Worm (Caenorhabditis elegans) whole organism, L4 larva: ENCODE results near the gene srw-35.

Experiments
- D1046.2 ChIP-seq: fragments of 200-800 bp; sonication (Bioruptor generic); IDR thresholded peaks from 2 replicates; pipeline ENCODE4 v1.3.6; 2022; ENCODE audit warnings: missing genetic modification characterization, missing compliant biosample characterization
- R02D3.7 ChIP-seq: fragments of 150-350 bp; sonication (generic microtip); optimal IDR thresholded peaks from 3 replicates; lab custom pipeline; 2014; ENCODE audit warnings: missing biosample characterization, missing genetic modification characterization
- ama-1 ChIP-seq: fragments of 150-350 bp; optimal IDR thresholded peaks from 2 replicates; lab custom pipeline; 2014; ENCODE audit warnings: inconsistent platforms, mixed read lengths
- ceh-82 ChIP-seq: sonication (generic microtip); optimal IDR thresholded peaks from 2 replicates; lab custom pipeline; 2017; ENCODE audit warnings: missing biosample characterization, missing genetic modification characterization
- egl-27 ChIP-seq: sonication (generic microtip); optimal IDR thresholded peaks from 3 replicates; lab custom pipeline; 2017; ENCODE audit warnings: missing biosample characterization, missing genetic modification reagents, missing genetic modification characterization
- fos-1 ChIP-seq: fragments of 150-350 bp; optimal IDR thresholded peaks from 2 replicates; lab custom pipeline; 2014; ENCODE audit warnings: missing biosample characterization, missing genetic modification characterization
- lsy-2 ChIP-seq, 2 experiments: fragments of 150-350 bp in 1 of 2; sonication (generic microtip) in 1 of 2; optimal IDR thresholded peaks; 2 replicates each; lab custom pipeline; 2014 to 2017; ENCODE audit warnings: missing biosample characterization in 2 of 2, missing genetic modification characterization in 2 of 2
- nhr-237 ChIP-seq: sonication (generic microtip); optimal IDR thresholded peaks from 2 replicates; lab custom pipeline; 2017; ENCODE audit warnings: missing biosample characterization, missing genetic modification characterization
- tra-1 ChIP-seq: fragments of 200-800 bp; sonication (Bioruptor generic); IDR thresholded peaks from 2 replicates; pipeline ENCODE4 v1.3.6; 2022; ENCODE audit warnings: missing genetic modification reagents, missing genetic modification characterization, missing compliant biosample characterization
- unc-130 ChIP-seq: sonication (generic microtip); optimal IDR thresholded peaks from 2 replicates; lab custom pipeline; 2016; ENCODE audit warnings: missing genetic modification reagents, missing genetic modification characterization, missing compliant biosample characterization
- zag-1 ChIP-seq: fragments of 150-350 bp; optimal IDR thresholded peaks from 2 replicates; lab custom pipeline; 2014; ENCODE audit warnings: missing biosample characterization, missing genetic modification characterization
- zip-11 ChIP-seq: fragments of 200-800 bp; sonication (Bioruptor generic); IDR thresholded peaks from 2 replicates; pipeline ENCODE4 v1.3.6; 2022; ENCODE audit warnings: missing genetic modification characterization, missing compliant biosample characterization

- TF ChIP-seq ama-1 (lab: Kevin White, UChicago): no peak
- no peak for TF ChIP-seq ceh-82 (tag; lab: Kevin White, UChicago)
- TF ChIP-seq nhr-237 (tag; lab: Kevin White, UChicago): no peak
- TF ChIP-seq zag-1 (tag; lab: Kevin White, UChicago): no peak
- no peak for TF ChIP-seq tra-1
- no peak for TF ChIP-seq lsy-2 (tag; optimal IDR thresholded peaks at IDR 0.05; lab: Kevin White, UChicago)
- TF ChIP-seq R02D3.7 (tag; lab: Kevin White, UChicago): no peak
- TF ChIP-seq fos-1: no peak
- no peak for TF ChIP-seq zip-11 (GFP tag; lab: Robert Waterston, UW)
- no peak for TF ChIP-seq unc-130 (GFP tag; lab: Kevin White, UChicago)
- TF ChIP-seq egl-27 (tag; lab: Kevin White, UChicago): no peak
- no peak for TF ChIP-seq D1046.2
These were observed 13.6 kb upstream of the srw-35 start, which contains the start of gene str-15 for ce11 chrV:16458714-16459113.
